Worm (Caenorhabditis elegans): ENCODE data around the gene C10C5.5.
A peak's percentile ranks its signal among the peaks of the same experiment; 100 is the strongest.

C10C5.5 gene

DNA sequence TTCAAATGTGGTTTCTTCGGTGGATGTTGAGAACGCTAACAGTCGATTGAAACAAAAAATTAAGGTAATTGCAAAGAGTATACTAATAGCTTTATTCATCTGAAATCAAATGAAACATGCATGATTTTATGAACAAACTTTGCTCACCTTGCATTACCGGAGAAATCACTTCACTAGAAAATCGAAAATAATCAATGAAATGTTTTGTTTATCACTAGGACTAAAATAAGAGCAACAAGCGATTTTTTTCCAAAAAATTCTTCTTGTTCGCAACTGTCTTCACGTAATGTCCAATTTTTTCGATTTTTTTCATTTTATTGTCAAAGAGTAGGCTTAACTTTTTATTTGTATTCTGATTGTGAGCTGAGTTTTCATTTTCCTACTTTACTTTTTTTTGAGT, 41.2 kb downstream of the C10C5.5 start, which contains the start of gene F56D5.9:
TSS of gene F56D5.9 (minus strand) at position 101 of the 400 bp plus-strand sequence.
- TF ChIP-seq nhr-90 (tag; optimal IDR thresholded peaks at IDR 0.05; ENCODE audit: poor library complexity) (no peak), efl-1 (optimal IDR thresholded peaks at IDR 0.05) (no peak), efl-1 (GFP tag; optimal IDR thresholded peaks at IDR 0.05 in 1 of 2) (peak in 1 of 2 experiments; percentile 62)

DNA sequence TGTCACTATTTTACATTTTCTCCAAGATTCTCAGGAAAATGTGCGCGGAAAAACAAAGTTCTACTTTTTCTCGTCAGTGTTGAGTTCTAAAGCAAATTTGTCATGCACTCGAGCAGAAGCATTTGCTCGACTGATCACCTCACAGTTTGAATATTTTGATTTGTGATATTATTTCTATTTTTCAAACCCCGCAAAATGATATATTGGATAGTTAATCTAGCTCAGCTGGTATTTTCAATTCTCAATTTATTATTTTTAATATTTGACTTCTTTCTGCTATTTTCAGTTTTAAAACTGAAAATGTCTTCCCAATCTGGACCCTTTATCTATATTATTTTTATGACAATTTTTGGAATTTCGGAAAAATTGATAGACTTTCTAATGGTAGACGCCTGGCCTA, 41.9 kb downstream of the C10C5.5 start, which contains the start of gene srxa-2:
TSS of gene srxa-2 (plus strand) at position 301 of the 400 bp plus-strand sequence.
- TF ChIP-seq fkh-8 (tag; optimal IDR thresholded peaks at IDR 0.05), result peak; percentile 7
- no peak for TF ChIP-seq ztf-4 (tag; optimal IDR thresholded peaks at IDR 0.05)

DNA sequence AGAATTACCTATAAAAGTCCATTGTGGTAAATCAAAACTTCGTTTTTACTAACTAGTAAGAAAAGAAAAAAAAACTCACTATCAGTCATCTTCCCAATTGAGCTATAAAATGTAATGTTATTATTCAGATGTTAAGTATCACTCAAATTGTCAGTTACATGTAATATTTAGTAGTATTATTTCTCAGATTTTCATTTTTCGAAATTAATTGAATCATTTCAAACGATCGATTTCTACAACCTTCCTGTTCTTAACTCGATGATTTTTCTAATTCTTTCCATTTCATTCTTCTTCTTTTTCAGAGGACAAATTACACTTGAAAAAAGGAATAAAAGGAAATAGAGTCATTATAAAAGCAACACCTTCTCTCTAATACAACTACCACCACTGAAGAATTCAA, 46.7 kb downstream of the C10C5.5 start, which contains the start of gene F59B8.1:
TSS of gene F59B8.1 (plus strand) at position 301 of the 400 bp plus-strand sequence.
- TF ChIP-seq Y116A8C.19 (tag; optimal IDR thresholded peaks at IDR 0.05; ENCODE audit: borderline replicate concordance) (no peak), swsn-7 (tag; optimal IDR thresholded peaks at IDR 0.05) (no peak), nhr-47 (tag; optimal IDR thresholded peaks at IDR 0.05) (no peak), nhr-19 (GFP tag; conservative IDR thresholded peaks at IDR 0.05) (no peak)

DNA sequence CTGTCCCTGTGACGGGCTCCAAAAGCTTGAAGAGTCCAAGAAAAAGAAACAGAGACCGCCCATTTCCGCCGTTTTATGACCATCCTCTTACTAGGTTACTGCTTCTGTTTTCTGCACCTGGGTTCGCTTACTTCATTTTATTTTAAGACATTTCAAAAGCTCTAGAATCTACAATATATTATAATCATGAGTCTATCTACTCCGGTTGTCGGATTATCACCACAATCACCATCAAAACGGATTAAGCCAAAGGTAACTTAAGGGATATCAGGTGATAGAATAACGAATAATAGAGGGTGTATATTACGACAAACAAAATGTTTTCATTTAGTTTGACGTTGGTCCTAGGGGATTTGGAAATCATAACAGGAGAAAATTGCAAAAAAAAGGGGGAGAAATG, 51.1 kb downstream of the C10C5.5 start:
- TF ChIP-seq efl-1 (optimal IDR thresholded peaks at IDR 0.05) (no peak), efl-1 (GFP tag; optimal IDR thresholded peaks at IDR 0.05 in 1 of 2) (peak in 1 of 2 experiments; percentile 65), xbp-1 (tag; optimal IDR thresholded peaks at IDR 0.05) (no peak), fkh-8 (tag; optimal IDR thresholded peaks at IDR 0.05) (peak; percentile 6), dsc-1 (tag; optimal IDR thresholded peaks at IDR 0.05) (peak; percentile 73)
